Fruit fly (Drosophila melanogaster) whole organism, embryonic: ENCODE measurements around the gene CG13716.
A peak's percentile ranks its signal among the peaks of the same experiment; 100 is the strongest.

ENCODE experiments used
- Adf1 ChIP-seq: fragments of 200-800 bp; sonication (Bioruptor generic); IDR thresholded peaks from 2 replicates; pipeline ENCODE4 v1.3.6; 2022; ENCODE audit warnings: missing biosample characterization, missing genetic modification characterization
- Blimp-1 ChIP-seq: fragments of 200-800 bp; sonication (Bioruptor generic); optimal IDR thresholded peaks from 3 replicates; lab custom pipeline; 2018; ENCODE audit warnings: missing biosample characterization, missing genetic modification characterization, mild to moderate bottlenecking, moderate library complexity, missing genetic modification reagents
- Bteb2 ChIP-seq: fragments of 200-800 bp; sonication (Bioruptor generic); optimal IDR thresholded peaks from 2 replicates; lab custom pipeline; 2016; ENCODE audit warnings: missing biosample characterization, missing genetic modification characterization
- CG10462 ChIP-seq: fragments of 200-800 bp; sonication (Bioruptor generic); optimal IDR thresholded peaks from 2 replicates; lab custom pipeline; 2016; ENCODE audit warnings: missing biosample characterization, missing genetic modification characterization
- CG11696 ChIP-seq: fragments of 200-800 bp; sonication (Bioruptor generic); IDR thresholded peaks from 2 replicates; pipeline ENCODE4 v1.3.6; 2022; ENCODE audit warnings: missing biosample characterization, missing genetic modification characterization
- CG12071 ChIP-seq: fragments of 200-800 bp; sonication (Bioruptor generic); optimal IDR thresholded peaks from 3 replicates; lab custom pipeline; 2018; ENCODE audit warnings: missing biosample characterization, mild to moderate bottlenecking, missing genetic modification characterization
- CG12236 ChIP-seq: fragments of 200-800 bp; sonication (Bioruptor generic); optimal IDR thresholded peaks from 2 replicates; lab custom pipeline; 2016; ENCODE audit warnings: missing biosample characterization, missing genetic modification characterization
- CG14050 ChIP-seq: fragments of 200-800 bp; sonication (Bioruptor generic); IDR thresholded peaks from 3 replicates; pipeline ENCODE4 v1.3.6; 2022; ENCODE audit warnings: missing biosample characterization, missing genetic modification characterization
- CG14667 ChIP-seq: fragments of 200-800 bp; sonication (Bioruptor generic); IDR thresholded peaks from 2 replicates; pipeline ENCODE4 v1.3.6; 2022; ENCODE audit warnings: missing biosample characterization, missing genetic modification characterization
- CG15011 ChIP-seq: fragments of 200-800 bp; sonication (Bioruptor generic); optimal IDR thresholded peaks from 3 replicates; lab custom pipeline; 2018; ENCODE audit warnings: missing biosample characterization, mild to moderate bottlenecking, missing genetic modification characterization
- CG15479 ChIP-seq: fragments of 200-800 bp; sonication (Bioruptor generic); optimal IDR thresholded peaks from 3 replicates; lab custom pipeline; 2019; ENCODE audit warnings: missing biosample characterization, mild to moderate bottlenecking, missing genetic modification characterization, moderate library complexity
- CG17912 ChIP-seq: fragments of 200-800 bp; sonication (Bioruptor generic); optimal IDR thresholded peaks from 2 replicates; lab custom pipeline; 2018; ENCODE audit warnings: missing biosample characterization, mild to moderate bottlenecking, missing genetic modification characterization
- CG18599 ChIP-seq: fragments of 200-800 bp; sonication (Bioruptor generic); optimal IDR thresholded peaks from 3 replicates; lab custom pipeline; 2017; ENCODE audit warnings: missing biosample characterization, missing genetic modification characterization, mild to moderate bottlenecking, moderate library complexity, missing genetic modification reagents
- CG2199 ChIP-seq: fragments of 200-800 bp; sonication (Bioruptor generic); IDR thresholded peaks from 3 replicates; pipeline ENCODE4 v1.3.6; 2022; ENCODE audit warnings: missing biosample characterization, missing genetic modification characterization
- CG31388 ChIP-seq: fragments of 200-800 bp; sonication (Bioruptor generic); optimal IDR thresholded peaks from 2 replicates; lab custom pipeline; 2016; ENCODE audit warnings: missing biosample characterization, missing genetic modification characterization
- CG34376 ChIP-seq: fragments of 200-800 bp; sonication (Bioruptor generic); optimal IDR thresholded peaks from 2 replicates; lab custom pipeline; 2018; ENCODE audit warnings: missing biosample characterization, mild to moderate bottlenecking, missing genetic modification characterization
- CG6765 ChIP-seq: fragments of 200-800 bp; sonication (Bioruptor generic); optimal IDR thresholded peaks from 3 replicates; lab custom pipeline; 2017; ENCODE audit warnings: missing biosample characterization, mild to moderate bottlenecking, missing genetic modification characterization
- CG7357 ChIP-seq: fragments of 200-800 bp; sonication (Bioruptor generic); IDR thresholded peaks from 3 replicates; pipeline ENCODE4 v1.3.6; 2022; ENCODE audit warnings: missing biosample characterization, missing genetic modification characterization
- CG7928 ChIP-seq: fragments of 200-800 bp; sonication (Bioruptor generic); optimal IDR thresholded peaks from 2 replicates; lab custom pipeline; 2017; ENCODE audit warnings: missing biosample characterization, mild to moderate bottlenecking, missing genetic modification characterization
- CG9609 ChIP-seq: fragments of 200-800 bp; sonication (Bioruptor generic); optimal IDR thresholded peaks from 3 replicates; lab custom pipeline; 2016; ENCODE audit warnings: missing biosample characterization, missing genetic modification characterization
- CG9876 ChIP-seq: fragments of 200-800 bp; sonication (Bioruptor generic); optimal IDR thresholded peaks from 2 replicates; lab custom pipeline; 2016; ENCODE audit warnings: missing biosample characterization, missing genetic modification characterization
- CG9932 ChIP-seq: fragments of 200-800 bp; sonication (Bioruptor generic); IDR thresholded peaks from 2 replicates; pipeline ENCODE4 v1.3.6; 2022; ENCODE audit warnings: missing biosample characterization, missing genetic modification characterization
- CHES-1-like ChIP-seq: fragments of 200-800 bp; sonication (Bioruptor generic); optimal IDR thresholded peaks from 2 replicates; lab custom pipeline; 2016; ENCODE audit warnings: missing biosample characterization, missing genetic modification characterization
- Fer3 ChIP-seq: fragments of 200-800 bp; sonication (Bioruptor generic); optimal IDR thresholded peaks from 2 replicates; lab custom pipeline; 2018; ENCODE audit warnings: missing biosample characterization, mild to moderate bottlenecking, missing genetic modification characterization, moderate library complexity
- Hr39 ChIP-seq: fragments of >200 bp; optimal IDR thresholded peaks from 2 replicates; lab custom pipeline; 2017
- Jarid2 ChIP-seq: fragments of 200-800 bp; sonication (Bioruptor generic); optimal IDR thresholded peaks from 3 replicates; lab custom pipeline; 2017; ENCODE audit warnings: mild to moderate bottlenecking, missing biosample characterization, missing genetic modification reagents, missing genetic modification characterization
- Lim3 ChIP-seq: fragments of 200-800 bp; sonication (Bioruptor generic); IDR thresholded peaks from 2 replicates; pipeline ENCODE4 v1.3.6; 2022; ENCODE audit warnings: missing biosample characterization, missing genetic modification characterization
- NC2α ChIP-seq: fragments of 200-800 bp; sonication (Bioruptor generic); optimal IDR thresholded peaks from 2 replicates; lab custom pipeline; 2016; ENCODE audit warnings: missing biosample characterization, missing genetic modification characterization
- PHDP ChIP-seq: fragments of 200-800 bp; sonication (Bioruptor generic); optimal IDR thresholded peaks from 3 replicates; lab custom pipeline; 2018; ENCODE audit warnings: missing biosample characterization, mild to moderate bottlenecking, missing genetic modification characterization, moderate library complexity
- Rx ChIP-seq: fragments of 200-800 bp; sonication (Bioruptor generic); IDR thresholded peaks from 2 replicates; pipeline ENCODE4 v1.3.6; 2022; ENCODE audit warnings: missing biosample characterization, missing genetic modification characterization
- Sry-β ChIP-seq: fragments of 200-800 bp; sonication (Bioruptor generic); optimal IDR thresholded peaks from 2 replicates; lab custom pipeline; 2018; ENCODE audit warnings: missing biosample characterization, mild to moderate bottlenecking, missing genetic modification characterization, moderate library complexity
- Taf1 ChIP-seq: fragments of 200-800 bp; sonication (Bioruptor generic); IDR thresholded peaks from 2 replicates; pipeline ENCODE4 v1.3.6; 2022; ENCODE audit warnings: missing biosample characterization, missing genetic modification characterization
- al ChIP-seq: fragments of 200-800 bp; sonication (Bioruptor generic); IDR thresholded peaks from 2 replicates; pipeline ENCODE4 v1.3.6; 2022; ENCODE audit warnings: missing biosample characterization, missing genetic modification characterization
- amos ChIP-seq: fragments of 200-800 bp; sonication (Bioruptor generic); IDR thresholded peaks from 2 replicates; pipeline ENCODE4 v1.3.6; 2022; ENCODE audit warnings: missing biosample characterization, missing genetic modification characterization; ENCODE audit not compliant: partially characterized antibody
- ase ChIP-seq: fragments of 200-800 bp; sonication (Bioruptor generic); IDR thresholded peaks from 3 replicates; pipeline ENCODE4 v1.3.6; 2022; ENCODE audit warnings: missing biosample characterization, missing genetic modification characterization
- da ChIP-seq: fragments of 200-800 bp; sonication (Bioruptor generic); optimal IDR thresholded peaks from 2 replicates; lab custom pipeline; 2016; ENCODE audit warnings: missing biosample characterization, missing genetic modification characterization
- fd3F ChIP-seq: fragments of 200-800 bp; sonication (Bioruptor generic); optimal IDR thresholded peaks from 2 replicates; lab custom pipeline; 2018; ENCODE audit warnings: missing biosample characterization, mild to moderate bottlenecking, missing genetic modification characterization, moderate library complexity
- gcm2 ChIP-seq: fragments of 200-800 bp; sonication (Bioruptor generic); optimal IDR thresholded peaks from 2 replicates; lab custom pipeline; 2016; ENCODE audit warnings: missing biosample characterization, missing genetic modification characterization
- lilli ChIP-seq: fragments of 200-800 bp; sonication (Bioruptor generic); optimal IDR thresholded peaks from 3 replicates; lab custom pipeline; 2016; ENCODE audit warnings: missing biosample characterization, missing genetic modification characterization
- mld ChIP-seq: fragments of 200-800 bp; sonication (Bioruptor generic); IDR thresholded peaks from 3 replicates; pipeline ENCODE4 v1.3.6; 2022; ENCODE audit warnings: missing biosample characterization, missing genetic modification characterization; ENCODE audit not compliant: partially characterized antibody
- nom ChIP-seq: fragments of 200-800 bp; sonication (Bioruptor generic); optimal IDR thresholded peaks from 2 replicates; lab custom pipeline; 2017; ENCODE audit warnings: missing biosample characterization, missing genetic modification characterization, mild to moderate bottlenecking, moderate library complexity, missing genetic modification reagents
- p53 ChIP-seq: fragments of 200-800 bp; sonication (Bioruptor generic); optimal IDR thresholded peaks from 2 replicates; lab custom pipeline; 2016; ENCODE audit warnings: missing biosample characterization, missing genetic modification characterization
- pan ChIP-seq, 4 experiments: fragments of >200 bp in 3 of 4; fragments of 200-800 bp in 1 of 4; sonication (Bioruptor generic) in 1 of 4; optimal IDR thresholded peaks in 3 of 4; IDR thresholded peaks in 1 of 4; 2 replicates each; pipeline versions ENCODE4 v1.3.6 to Lab custom; 2017 to 2022; ENCODE audit warnings: missing biosample characterization in 2 of 4, missing genetic modification characterization in 2 of 4, mixed read lengths in 1 of 4
- peb ChIP-seq: fragments of 200-800 bp; sonication (Bioruptor generic); IDR thresholded peaks from 2 replicates; pipeline ENCODE4 v1.3.6; 2022; ENCODE audit warnings: missing biosample characterization, missing genetic modification characterization
- slou ChIP-seq: fragments of 200-800 bp; sonication (Bioruptor generic); optimal IDR thresholded peaks from 3 replicates; lab custom pipeline; 2016; ENCODE audit warnings: missing biosample characterization, missing genetic modification characterization
- slp2 ChIP-seq: fragments of 200-800 bp; sonication (Bioruptor generic); optimal IDR thresholded peaks from 2 replicates; lab custom pipeline; 2016; ENCODE audit warnings: missing biosample characterization, missing genetic modification characterization
- sob ChIP-seq: fragments of 200-800 bp; sonication (Bioruptor generic); IDR thresholded peaks from 2 replicates; pipeline ENCODE4 v1.3.6; 2022; ENCODE audit warnings: missing biosample characterization, missing genetic modification characterization
- tio ChIP-seq: fragments of 200-800 bp; sonication (Bioruptor generic); optimal IDR thresholded peaks from 2 replicates; lab custom pipeline; 2017; ENCODE audit warnings: missing biosample characterization, missing genetic modification characterization, inconsistent platforms
- trem ChIP-seq: fragments of 200-800 bp; optimal IDR thresholded peaks from 3 replicates; lab custom pipeline; 2019; ENCODE audit warnings: missing biosample characterization, mild to moderate bottlenecking, missing genetic modification characterization, moderate library complexity
- trh ChIP-seq: fragments of 200-800 bp; sonication (Bioruptor generic); optimal IDR thresholded peaks from 2 replicates; lab custom pipeline; 2016; ENCODE audit warnings: missing biosample characterization, missing genetic modification characterization
- tup ChIP-seq: fragments of 200-800 bp; sonication (Bioruptor generic); optimal IDR thresholded peaks from 2 replicates; lab custom pipeline; 2016; ENCODE audit warnings: missing biosample characterization, mild to moderate bottlenecking, missing genetic modification characterization, moderate library complexity

CG13716 gene

dm6 chr3L:4611311-4611710 lies 23.3 kb downstream of the CG13716 start (continued):
- TF ChIP-seq mld (GFP tag; lab: Robert Waterston, UW) (no peak), CG34376 (GFP tag; lab: Kevin White, UChicago) (no peak), slp2 (GFP tag; lab: Kevin White, UChicago) (peak; percentile 52), Jarid2 (GFP tag; lab: Kevin White, UChicago) (no peak), Fer3 (tag; lab: Kevin White, UChicago) (peak; percentile 12), fd3F (no peak), Adf1 (GFP tag; lab: Robert Waterston, UW) (no peak), NC2α (GFP tag; lab: Kevin White, UChicago) (peak; percentile 45), CG18599 (peak; percentile 47), CG9609 (GFP tag; lab: Kevin White, UChicago) (peak; percentile 2), CG6765 (GFP tag; lab: Kevin White, UChicago) (no peak), Hr39 (lab: Kevin White, UChicago) (no peak), ase (GFP tag; lab: Robert Waterston, UW) (peak; percentile 76), CG11696 (GFP tag; lab: Robert Waterston, UW) (peak; percentile 96), Bteb2 (GFP tag; lab: Kevin White, UChicago) (no peak), CG7928 (GFP tag; lab: Kevin White, UChicago) (no peak), CG14050 (GFP tag; lab: Robert Waterston, UW) (peak; percentile 64), tup (peak; percentile 42), PHDP (tag; lab: Kevin White, UChicago) (peak; percentile 62), CG12071 (GFP tag; lab: Kevin White, UChicago) (peak; percentile 56), Sry-β (GFP tag; lab: Kevin White, UChicago) (peak; percentile 32), CG12236 (peak; percentile 58), CHES-1-like (GFP tag; lab: Kevin White, UChicago) (peak; percentile 20), nom (GFP tag; lab: Kevin White, UChicago) (peak; percentile 49), CG14667 (GFP tag; lab: Robert Waterston, UW) (peak; percentile 64), al (GFP tag; lab: Robert Waterston, UW) (no peak), CG9876 (GFP tag; lab: Kevin White, UChicago) (no peak), Blimp-1 (GFP tag; lab: Kevin White, UChicago) (peak; percentile 83), trem (tag; lab: Kevin White, UChicago) (peak; percentile 48), CG9932 (GFP tag; lab: Robert Waterston, UW) (no peak), gcm2 (GFP tag; lab: Kevin White, UChicago) (peak; percentile 30), CG15011 (GFP tag; lab: Kevin White, UChicago) (no peak), tio (peak; percentile 63), CG15479 (no peak), slou (GFP tag; lab: Kevin White, UChicago) (no peak), CG31388 (GFP tag; lab: Kevin White, UChicago) (peak; percentile 35), da (GFP tag; lab: Kevin White, UChicago) (no peak), sob (GFP tag; lab: Robert Waterston, UW) (peak; percentile 56; the same call in 1 of the 2 replicates), Rx (GFP tag; lab: Robert Waterston, UW) (peak; percentile 91), p53 (no peak), peb (GFP tag; lab: Robert Waterston, UW) (peak; percentile 84), pan (optimal IDR thresholded peaks at IDR 0.05; lab: Kevin White, UChicago) (no peak), pan (GFP tag; optimal IDR thresholded peaks at IDR 0.05 in 1 of 2, IDR thresholded peaks at IDR 0.05 in 1 of 2) (peak in 1 of 2 experiments; percentile 85), amos (GFP tag; lab: Robert Waterston, UW) (no peak), CG10462 (peak; percentile 32), Taf1 (GFP tag; lab: Robert Waterston, UW) (0 out of 2 replicates have a peak, but pooled peaks have one; percentile 34), trh (GFP tag; lab: Kevin White, UChicago) (peak; percentile 11), lilli (GFP tag; lab: Kevin White, UChicago) (peak; percentile 60), CG7357 (GFP tag; lab: Robert Waterston, UW) (peak; percentile 72; the same call in 2 of the 3 replicates), CG17912 (GFP tag; lab: Kevin White, UChicago) (no peak), CG2199 (peak; percentile 92), Lim3 (no peak)
